Fruit fly (Drosophila melanogaster) whole organism, embryonic: ENCODE results near the gene Agpat2.

Source experiments
- ATbp ChIP-seq: fragments of 200-800 bp; sonication (Bioruptor generic); optimal IDR thresholded peaks from 2 replicates; lab custom pipeline; 2017; ENCODE audit warnings: missing biosample characterization, mild to moderate bottlenecking, missing genetic modification characterization, missing genetic modification reagents
- Asciz ChIP-seq: fragments of 200-800 bp; sonication (Bioruptor generic); optimal IDR thresholded peaks from 2 replicates; lab custom pipeline; 2017; ENCODE audit warnings: missing biosample characterization, mild to moderate bottlenecking, missing genetic modification characterization, missing genetic modification reagents
- Atf-2 ChIP-seq: fragments of 200-800 bp; sonication (Bioruptor generic); optimal IDR thresholded peaks from 2 replicates; lab custom pipeline; 2016; ENCODE audit warnings: missing biosample characterization, missing genetic modification characterization
- BEAF-32 ChIP-seq: fragments of 200-800 bp; sonication (Bioruptor generic); optimal IDR thresholded peaks from 3 replicates; lab custom pipeline; 2017; ENCODE audit warnings: missing biosample characterization, missing genetic modification characterization, mild to moderate bottlenecking, moderate library complexity, missing genetic modification reagents
- Bdp1 ChIP-seq: fragments of 200-800 bp; sonication (Bioruptor generic); optimal IDR thresholded peaks from 3 replicates; lab custom pipeline; 2016; ENCODE audit warnings: missing biosample characterization, missing genetic modification characterization
- Bgb ChIP-seq: fragments of 200-800 bp; sonication (Bioruptor generic); IDR thresholded peaks from 2 replicates; pipeline ENCODE4 v1.3.6; 2022; ENCODE audit warnings: missing biosample characterization, missing genetic modification characterization; ENCODE audit not compliant: partially characterized antibody
- BtbVII ChIP-seq: fragments of 200-800 bp; sonication (Bioruptor generic); optimal IDR thresholded peaks from 3 replicates; lab custom pipeline; 2017; ENCODE audit warnings: missing biosample characterization, mild to moderate bottlenecking, missing genetic modification characterization
- CG10267 ChIP-seq: fragments of 200-800 bp; sonication (Bioruptor generic); optimal IDR thresholded peaks from 2 replicates; lab custom pipeline; 2018; ENCODE audit warnings: missing biosample characterization, mild to moderate bottlenecking, missing genetic modification characterization, moderate library complexity
- CG11560 ChIP-seq: fragments of 200-800 bp; sonication (Bioruptor generic); IDR thresholded peaks from 3 replicates; pipeline ENCODE4 v1.3.6; 2022; ENCODE audit warnings: missing biosample characterization, missing genetic modification characterization
- CG15696 ChIP-seq: fragments of 200-800 bp; sonication (Bioruptor generic); optimal IDR thresholded peaks from 2 replicates; lab custom pipeline; 2019; ENCODE audit warnings: missing biosample characterization, mild to moderate bottlenecking, missing genetic modification characterization, moderate library complexity
- CG18599 ChIP-seq: fragments of 200-800 bp; sonication (Bioruptor generic); optimal IDR thresholded peaks from 3 replicates; lab custom pipeline; 2017; ENCODE audit warnings: missing biosample characterization, missing genetic modification characterization, mild to moderate bottlenecking, moderate library complexity, missing genetic modification reagents
- CG18619 ChIP-seq: fragments of 200-800 bp; sonication (Bioruptor generic); optimal IDR thresholded peaks from 3 replicates; lab custom pipeline; 2017; ENCODE audit warnings: missing biosample characterization, mild to moderate bottlenecking, missing genetic modification characterization
- CG3163 ChIP-seq: fragments of 200-800 bp; sonication (Bioruptor generic); optimal IDR thresholded peaks from 3 replicates; lab custom pipeline; 2016; ENCODE audit warnings: missing biosample characterization, missing genetic modification characterization
- CG3281 ChIP-seq: fragments of 200-800 bp; sonication (Bioruptor generic); optimal IDR thresholded peaks from 3 replicates; lab custom pipeline; 2017; ENCODE audit warnings: missing biosample characterization, mild to moderate bottlenecking, missing genetic modification characterization
- CG33213 ChIP-seq: fragments of 200-800 bp; sonication (Bioruptor generic); optimal IDR thresholded peaks from 3 replicates; lab custom pipeline; 2016; ENCODE audit warnings: missing biosample characterization, missing genetic modification characterization
- CG3407 ChIP-seq: fragments of 200-800 bp; sonication (Bioruptor generic); optimal IDR thresholded peaks from 2 replicates; lab custom pipeline; 2018; ENCODE audit warnings: missing biosample characterization, mild to moderate bottlenecking, missing genetic modification characterization
- CG5180 ChIP-seq: fragments of 200-800 bp; sonication (Bioruptor generic); optimal IDR thresholded peaks from 3 replicates; lab custom pipeline; 2017; ENCODE audit warnings: missing biosample characterization, missing genetic modification characterization, mild to moderate bottlenecking, moderate library complexity, missing genetic modification reagents
- CG7271 ChIP-seq: fragments of 200-800 bp; sonication (Bioruptor generic); optimal IDR thresholded peaks from 2 replicates; lab custom pipeline; 2018; ENCODE audit warnings: missing biosample characterization, mild to moderate bottlenecking, missing genetic modification characterization, moderate library complexity
- CG7928 ChIP-seq: fragments of 200-800 bp; sonication (Bioruptor generic); optimal IDR thresholded peaks from 2 replicates; lab custom pipeline; 2017; ENCODE audit warnings: missing biosample characterization, mild to moderate bottlenecking, missing genetic modification characterization
- CG8359 ChIP-seq: fragments of 200-800 bp; sonication (Bioruptor generic); optimal IDR thresholded peaks from 2 replicates; lab custom pipeline; 2017; ENCODE audit warnings: missing biosample characterization, mild to moderate bottlenecking, missing genetic modification characterization, borderline replicate concordance
- CG9817 ChIP-seq: fragments of 200-800 bp; sonication (Bioruptor generic); optimal IDR thresholded peaks from 2 replicates; lab custom pipeline; 2018; ENCODE audit warnings: missing biosample characterization, mild to moderate bottlenecking, missing genetic modification characterization, moderate library complexity
- CoRest ChIP-seq: fragments of 200-800 bp; sonication (Bioruptor generic); optimal IDR thresholded peaks from 3 replicates; lab custom pipeline; 2018; ENCODE audit warnings: missing biosample characterization, mild to moderate bottlenecking, missing genetic modification characterization, moderate library complexity
- D19B ChIP-seq: fragments of 200-800 bp; sonication (Bioruptor generic); optimal IDR thresholded peaks from 2 replicates; lab custom pipeline; 2017; ENCODE audit warnings: missing biosample characterization, mild to moderate bottlenecking, missing genetic modification characterization
- Dip2 ChIP-seq: fragments of 200-800 bp; sonication (Bioruptor generic); IDR thresholded peaks from 2 replicates; pipeline ENCODE4 v1.3.6; 2022; ENCODE audit warnings: missing biosample characterization, missing genetic modification characterization
- Ets97D ChIP-seq: fragments of 200-800 bp; sonication (Bioruptor generic); optimal IDR thresholded peaks from 3 replicates; lab custom pipeline; 2016; ENCODE audit warnings: missing biosample characterization, missing genetic modification characterization
- Fer1 ChIP-seq: fragments of 200-800 bp; sonication (Bioruptor generic); optimal IDR thresholded peaks from 2 replicates; lab custom pipeline; 2017; ENCODE audit warnings: missing biosample characterization, mild to moderate bottlenecking, missing genetic modification characterization
- Hr51 ChIP-seq, 2 experiments: fragments of 200-800 bp; sonication (Bioruptor generic); optimal IDR thresholded peaks; 2 replicates in 1 of 2; 3 replicates in 1 of 2; lab custom pipeline; 2016 to 2018; ENCODE audit warnings: missing biosample characterization in 2 of 2, missing genetic modification characterization in 2 of 2, mild to moderate bottlenecking in 1 of 2, moderate library complexity in 1 of 2
- Jarid2 ChIP-seq: fragments of 200-800 bp; sonication (Bioruptor generic); optimal IDR thresholded peaks from 3 replicates; lab custom pipeline; 2017; ENCODE audit warnings: mild to moderate bottlenecking, missing biosample characterization, missing genetic modification reagents, missing genetic modification characterization
- NC2β ChIP-seq: fragments of 200-800 bp; sonication (Bioruptor generic); optimal IDR thresholded peaks from 2 replicates; lab custom pipeline; 2016; ENCODE audit warnings: missing biosample characterization, missing genetic modification characterization
- PHDP ChIP-seq: fragments of 200-800 bp; sonication (Bioruptor generic); optimal IDR thresholded peaks from 3 replicates; lab custom pipeline; 2018; ENCODE audit warnings: missing biosample characterization, mild to moderate bottlenecking, missing genetic modification characterization, moderate library complexity
- Sox100B ChIP-seq: fragments of 200-800 bp; sonication (Bioruptor generic); optimal IDR thresholded peaks from 3 replicates; lab custom pipeline; 2018; ENCODE audit warnings: missing biosample characterization, mild to moderate bottlenecking, missing genetic modification characterization
- bbx ChIP-seq: fragments of 200-800 bp; sonication (Bioruptor generic); IDR thresholded peaks from 2 replicates; pipeline ENCODE4 v1.3.6; 2022; ENCODE audit warnings: missing biosample characterization, missing genetic modification characterization; ENCODE audit not compliant: partially characterized antibody
- bowl ChIP-seq: fragments of 200-800 bp; sonication (Bioruptor generic); IDR thresholded peaks from 2 replicates; pipeline ENCODE4 v1.3.6; 2022; ENCODE audit warnings: missing biosample characterization, missing genetic modification characterization
- fd3F ChIP-seq: fragments of 200-800 bp; sonication (Bioruptor generic); optimal IDR thresholded peaks from 2 replicates; lab custom pipeline; 2018; ENCODE audit warnings: missing biosample characterization, mild to moderate bottlenecking, missing genetic modification characterization, moderate library complexity
- hkb ChIP-seq, 2 experiments: fragments of 200-800 bp in 1 of 2; fragments of >200 bp in 1 of 2; sonication (Bioruptor generic) in 1 of 2; IDR thresholded peaks in 1 of 2; optimal IDR thresholded peaks in 1 of 2; 2 replicates each; pipeline versions ENCODE4 v1.3.6 to Lab custom; 2017 to 2022; ENCODE audit warnings: missing biosample characterization in 1 of 2, missing genetic modification characterization in 1 of 2
- hth ChIP-seq: fragments of >200 bp; optimal IDR thresholded peaks from 2 replicates; lab custom pipeline; 2017; ENCODE audit warnings: inconsistent platforms
- jigr1 ChIP-seq: fragments of 200-800 bp; sonication (Bioruptor generic); IDR thresholded peaks from 3 replicates; pipeline ENCODE4 v1.3.6; 2022; ENCODE audit warnings: missing biosample characterization, missing genetic modification characterization
- jing ChIP-seq: fragments of 200-800 bp; sonication (Bioruptor generic); optimal IDR thresholded peaks from 2 replicates; lab custom pipeline; 2018; ENCODE audit warnings: missing biosample characterization, mild to moderate bottlenecking, missing genetic modification characterization
- lola ChIP-seq, 3 experiments: fragments of >200 bp in 2 of 3; fragments of 200-800 bp in 1 of 3; sonication (Bioruptor generic) in 1 of 3; optimal IDR thresholded peaks; 2 replicates each; lab custom pipeline; 2017 to 2019; ENCODE audit warnings: missing biosample characterization in 3 of 3, missing genetic modification characterization in 3 of 3, mild to moderate bottlenecking in 1 of 3, moderate library complexity in 1 of 3
- mam ChIP-seq: fragments of 200-800 bp; sonication (Bioruptor generic); optimal IDR thresholded peaks from 3 replicates; lab custom pipeline; 2016; ENCODE audit warnings: missing biosample characterization, missing genetic modification characterization
- phol ChIP-seq: fragments of 200-800 bp; sonication (Bioruptor generic); optimal IDR thresholded peaks from 3 replicates; lab custom pipeline; 2018; ENCODE audit warnings: missing biosample characterization, mild to moderate bottlenecking, missing genetic modification characterization, moderate library complexity
- ro ChIP-seq: fragments of 200-800 bp; sonication (Bioruptor generic); IDR thresholded peaks from 2 replicates; pipeline ENCODE4 v1.3.6; 2022; ENCODE audit warnings: missing biosample characterization, missing genetic modification characterization
- scrt ChIP-seq: fragments of 200-800 bp; sonication (Bioruptor generic); optimal IDR thresholded peaks from 2 replicates; lab custom pipeline; 2018; ENCODE audit warnings: missing biosample characterization, mild to moderate bottlenecking, missing genetic modification characterization, moderate library complexity
- sd ChIP-seq: fragments of 200-800 bp; sonication (Bioruptor generic); optimal IDR thresholded peaks from 3 replicates; lab custom pipeline; 2018; ENCODE audit warnings: missing biosample characterization, mild to moderate bottlenecking, missing genetic modification characterization, moderate library complexity
- sqz ChIP-seq: fragments of 200-800 bp; sonication (Bioruptor generic); optimal IDR thresholded peaks from 3 replicates; lab custom pipeline; 2018; ENCODE audit warnings: missing biosample characterization, mild to moderate bottlenecking, missing genetic modification characterization
- tll ChIP-seq, 2 experiments: fragments of 200-800 bp in 1 of 2; fragments of >200 bp in 1 of 2; sonication (Bioruptor generic) in 1 of 2; optimal IDR thresholded peaks; 2 replicates each; lab custom pipeline; 2017 to 2019; ENCODE audit warnings: missing biosample characterization in 2 of 2, missing genetic modification characterization in 2 of 2, mild to moderate bottlenecking in 1 of 2, moderate library complexity in 1 of 2
- twi ChIP-seq: fragments of 200-800 bp; optimal IDR thresholded peaks from 2 replicates; lab custom pipeline; 2019; ENCODE audit warnings: missing biosample characterization, mild to moderate bottlenecking, missing genetic modification characterization, moderate library complexity

The Agpat2 gene

dm6 chr2L:8461782-8462453 lies 1.9 kb downstream of the Agpat2 start (continued):
- TF ChIP-seq CG18619 (GFP tag; lab: Kevin White, UChicago) (peak; percentile 42), CG11560 (tag; lab: Robert Waterston, UW) (no peak), CG3407 (GFP tag; lab: Kevin White, UChicago) (peak; percentile 15), fd3F (peak; percentile 13), BEAF-32 (no peak), CoRest (tag; lab: Kevin White, UChicago) (peak; percentile 24), PHDP (tag; lab: Kevin White, UChicago) (peak; percentile 57), hkb (optimal IDR thresholded peaks at IDR 0.05; lab: Kevin White, UChicago) (no peak), hkb (GFP tag; IDR thresholded peaks at IDR 0.05; lab: Robert Waterston, UW) (0 out of 2 replicates have a peak, but pooled peaks have one; percentile 44), Ets97D (peak; percentile 8), CG7928 (GFP tag; lab: Kevin White, UChicago) (no peak), CG9817 (peak; percentile 26), CG5180 (GFP tag; lab: Kevin White, UChicago) (peak; percentile 71), Fer1 (peak; percentile 23), D19B (GFP tag; lab: Kevin White, UChicago) (peak; percentile 11), Bgb (GFP tag; lab: Robert Waterston, UW) (no peak), bbx (GFP tag; lab: Robert Waterston, UW) (no peak), twi (tag; lab: Kevin White, UChicago) (no peak), CG33213 (no peak), Jarid2 (peak; percentile 24), mam (peak; percentile 41), tll (GFP tag; optimal IDR thresholded peaks at IDR 0.05; lab: Kevin White, UChicago) (no peak), Hr51 (GFP tag; optimal IDR thresholded peaks at IDR 0.05; lab: Kevin White, UChicago) (peak in 1 of 2 experiments; percentile 18), sqz (GFP tag; lab: Kevin White, UChicago) (no peak), ATbp (GFP tag; lab: Kevin White, UChicago) (peak; percentile 26), Sox100B (GFP tag; lab: Kevin White, UChicago) (peak; percentile 4), CG18599 (GFP tag; lab: Kevin White, UChicago) (peak; percentile 42), jigr1 (GFP tag; lab: Robert Waterston, UW) (no peak), Dip2 (GFP tag; lab: Robert Waterston, UW) (no peak), bowl (GFP tag; lab: Robert Waterston, UW) (no peak), CG15696 (tag; lab: Kevin White, UChicago) (peak; percentile 0), CG3281 (GFP tag; lab: Kevin White, UChicago) (peak; percentile 52), hth (lab: Kevin White, UChicago) (no peak), CG10267 (peak; percentile 10), jing (GFP tag; lab: Kevin White, UChicago) (peak; percentile 9), sd (tag; lab: Kevin White, UChicago) (no peak), scrt (peak; percentile 12), ro (GFP tag; lab: Robert Waterston, UW) (no peak), Asciz (no peak), CG8359 (GFP tag; lab: Kevin White, UChicago) (peak; percentile 16), Bdp1 (GFP tag; lab: Kevin White, UChicago) (no peak), NC2β (GFP tag; lab: Kevin White, UChicago) (no peak), phol (tag; lab: Kevin White, UChicago) (peak; percentile 42), Atf-2 (GFP tag; lab: Kevin White, UChicago) (no peak), BtbVII (GFP tag; lab: Kevin White, UChicago) (peak; percentile 21), lola (GFP tag; optimal IDR thresholded peaks at IDR 0.05; lab: Kevin White, UChicago) (peak in 1 of 3 experiments; percentile 4), CG3163 (GFP tag; lab: Kevin White, UChicago) (no peak), CG7271 (no peak)
